Worm (Caenorhabditis elegans) whole organism, L1 larva: ENCODE measurements around the gene Y47D7A.6.

ENCODE experiments used
- C16A3.4 ChIP-seq: fragments of 150-350 bp; optimal IDR thresholded peaks from 2 replicates; lab custom pipeline; 2014; ENCODE audit warnings: missing biosample characterization, missing genetic modification characterization
- F16B12.6 ChIP-seq: fragments of 150-350 bp; optimal IDR thresholded peaks from 2 replicates; lab custom pipeline; 2014; ENCODE audit warnings: missing biosample characterization, missing genetic modification characterization
- aly-2 ChIP-seq: fragments of 150-350 bp; optimal IDR thresholded peaks from 2 replicates; lab custom pipeline; 2014; ENCODE audit warnings: missing biosample characterization, missing genetic modification characterization
- ama-1 ChIP-seq: fragments of 150-350 bp; optimal IDR thresholded peaks from 2 replicates; lab custom pipeline; 2014
- ceh-8 ChIP-seq: fragments of 200-800 bp; sonication (Bioruptor generic); optimal IDR thresholded peaks from 2 replicates; lab custom pipeline; 2018; ENCODE audit warnings: mild to moderate bottlenecking, missing genetic modification characterization, moderate library complexity, missing compliant biosample characterization
- ceh-88 ChIP-seq: fragments of 200-800 bp; sonication (Bioruptor generic); IDR thresholded peaks from 2 replicates; pipeline ENCODE4 v1.3.6; 2022; ENCODE audit warnings: missing genetic modification characterization, missing compliant biosample characterization
- ces-1 ChIP-seq: fragments of 150-350 bp; optimal IDR thresholded peaks from 2 replicates; lab custom pipeline; 2014; ENCODE audit warnings: missing biosample characterization, missing genetic modification reagents, missing genetic modification characterization
- dsc-1 ChIP-seq: sonication (generic microtip); optimal IDR thresholded peaks from 2 replicates; lab custom pipeline; 2016; ENCODE audit warnings: mild to moderate bottlenecking, missing genetic modification characterization, missing compliant biosample characterization
- efl-1 ChIP-seq, 4 experiments: fragments of 150-350 bp; optimal IDR thresholded peaks in 3 of 4; peaks in 1 of 4; 1 replicate in 1 of 4; 2 replicates in 3 of 4; lab custom pipeline; 2014; ENCODE audit warnings: missing biosample characterization in 2 of 4, missing genetic modification characterization in 2 of 4, missing genetic modification reagents in 2 of 4
- egl-27 ChIP-seq, 2 experiments: fragments of 150-350 bp in 1 of 2; sonication (generic microtip); optimal IDR thresholded peaks; 3 replicates each; lab custom pipeline; 2017 to 2018; ENCODE audit warnings: missing biosample characterization in 2 of 2, missing genetic modification characterization in 2 of 2, missing genetic modification reagents in 2 of 2
- elt-3 ChIP-seq, 6 experiments: fragments of 150-350 bp in 1 of 6; sonication (generic microtip); optimal IDR thresholded peaks; 2 replicates each; lab custom pipeline; 2017 to 2018; ENCODE audit warnings: missing biosample characterization in 6 of 6, missing genetic modification characterization in 6 of 6, inconsistent platforms in 1 of 6
- fkh-8 ChIP-seq: sonication (generic microtip); optimal IDR thresholded peaks from 2 replicates; lab custom pipeline; 2016; ENCODE audit warnings: mild to moderate bottlenecking, missing genetic modification characterization, missing compliant biosample characterization
- hlh-17 ChIP-seq: fragments of 200-800 bp; sonication (Bioruptor generic); optimal IDR thresholded peaks from 2 replicates; lab custom pipeline; 2018; ENCODE audit warnings: missing genetic modification characterization, mild to moderate bottlenecking, missing compliant biosample characterization, moderate library complexity, borderline replicate concordance
- irx-1 ChIP-seq: sonication (generic microtip); optimal IDR thresholded peaks from 2 replicates; lab custom pipeline; 2016; ENCODE audit warnings: missing genetic modification characterization, missing compliant biosample characterization
- isw-1 ChIP-seq: fragments of 200-800 bp; sonication (Bioruptor generic); IDR thresholded peaks from 2 replicates; pipeline ENCODE4 v1.3.6; 2022; ENCODE audit warnings: missing genetic modification characterization, missing compliant biosample characterization
- lin-13 ChIP-seq: fragments of 150-350 bp; optimal IDR thresholded peaks from 2 replicates; lab custom pipeline; 2014; ENCODE audit warnings: missing biosample characterization, missing genetic modification reagents, missing genetic modification characterization
- lin-14 ChIP-seq: fragments of 200-800 bp; sonication (Bioruptor generic); optimal IDR thresholded peaks from 2 replicates; lab custom pipeline; 2018; ENCODE audit warnings: mild to moderate bottlenecking, missing genetic modification characterization, moderate library complexity, missing compliant biosample characterization
- lir-3 ChIP-seq: sonication (generic microtip); optimal IDR thresholded peaks from 2 replicates; lab custom pipeline; 2016; ENCODE audit warnings: mild to moderate bottlenecking, missing genetic modification characterization, moderate library complexity, missing compliant biosample characterization; ENCODE audit not compliant: poor library complexity
- mab-9 ChIP-seq: fragments of 200-800 bp; sonication (Bioruptor generic); IDR thresholded peaks from 2 replicates; pipeline ENCODE4 v1.3.6; 2022; ENCODE audit warnings: missing genetic modification reagents, missing genetic modification characterization, missing compliant biosample characterization
- mdl-1 ChIP-seq, 2 experiments: fragments of 150-350 bp; optimal IDR thresholded peaks; 2 replicates each; lab custom pipeline; 2014 to 2017; ENCODE audit warnings: missing biosample characterization in 2 of 2, missing genetic modification characterization in 2 of 2, inconsistent platforms in 1 of 2
- nhr-12 ChIP-seq: sonication (generic microtip); optimal IDR thresholded peaks from 2 replicates; lab custom pipeline; 2017; ENCODE audit warnings: missing biosample characterization, missing genetic modification characterization
- nhr-71 ChIP-seq: sonication (generic microtip); optimal IDR thresholded peaks from 2 replicates; lab custom pipeline; 2016; ENCODE audit warnings: mild to moderate bottlenecking, missing genetic modification characterization, moderate library complexity, missing compliant biosample characterization
- nhr-76 ChIP-seq: sonication (generic microtip); optimal IDR thresholded peaks from 2 replicates; lab custom pipeline; 2017; ENCODE audit warnings: missing biosample characterization, missing genetic modification characterization
- nhr-77 ChIP-seq: fragments of 150-350 bp; optimal IDR thresholded peaks from 2 replicates; lab custom pipeline; 2014; ENCODE audit warnings: missing biosample characterization, missing genetic modification characterization
- nhr-84 ChIP-seq: sonication (generic microtip); optimal IDR thresholded peaks from 2 replicates; lab custom pipeline; 2017; ENCODE audit warnings: missing biosample characterization, missing genetic modification characterization
- pax-3 ChIP-seq: fragments of 200-800 bp; sonication (Bioruptor generic); optimal IDR thresholded peaks from 2 replicates; lab custom pipeline; 2018; ENCODE audit warnings: mild to moderate bottlenecking, missing genetic modification characterization, moderate library complexity, missing compliant biosample characterization
- snpc-4 ChIP-seq: fragments of 150-350 bp; optimal IDR thresholded peaks from 2 replicates; lab custom pipeline; 2014; ENCODE audit warnings: missing biosample characterization, missing genetic modification characterization
- sox-4 ChIP-seq: sonication (generic microtip); optimal IDR thresholded peaks from 2 replicates; lab custom pipeline; 2016; ENCODE audit warnings: missing genetic modification characterization, missing compliant biosample characterization
- sup-37 ChIP-seq: fragments of 200-800 bp; sonication (Bioruptor generic); optimal IDR thresholded peaks from 2 replicates; lab custom pipeline; 2018; ENCODE audit warnings: mild to moderate bottlenecking, missing genetic modification characterization, missing compliant biosample characterization
- tlp-1 ChIP-seq: fragments of 150-350 bp; optimal IDR thresholded peaks from 2 replicates; lab custom pipeline; 2014; ENCODE audit warnings: missing biosample characterization, missing genetic modification characterization
- xbp-1 ChIP-seq: sonication (generic microtip); optimal IDR thresholded peaks from 2 replicates; lab custom pipeline; 2016; ENCODE audit warnings: missing genetic modification characterization, missing compliant biosample characterization

Gene Y47D7A.6

ce11 chrV:4410643-4411042, 7.4 kb downstream of the Y47D7A.6 start, which contains the start of gene Y47D7A.3:
Gene Y47D7A.3, plus strand, starts transcription at chrV:4410943.
- TF ChIP-seq ces-1 (GFP tag; lab: Kevin White, UChicago) (no peak), hlh-17 (no peak), xbp-1 (tag; lab: Kevin White, UChicago) (no peak), ceh-88 (GFP tag; lab: Robert Waterston, UW) (no peak), isw-1 (GFP tag; lab: Robert Waterston, UW) (no peak)

DNA sequence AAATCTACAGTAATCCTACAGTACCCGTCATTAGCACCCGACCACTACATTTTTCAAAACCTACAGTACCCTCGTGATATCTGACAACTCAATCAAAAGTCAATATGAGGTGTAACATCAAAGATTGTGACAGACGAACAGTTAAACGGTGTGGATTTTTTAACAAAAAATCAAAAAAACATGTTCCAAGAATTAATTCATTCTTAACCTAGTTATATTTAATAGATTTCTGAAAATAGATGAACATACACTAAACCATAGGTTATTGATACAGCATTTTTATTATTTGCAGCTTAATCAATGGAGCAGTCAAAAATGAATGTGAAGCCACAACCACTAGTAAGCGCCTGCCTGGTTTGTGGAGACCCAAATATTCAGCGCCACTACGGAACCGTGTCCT, 10.5 kb downstream of the Y47D7A.6 start, which contains the start of gene nhr-118:
TSS of gene nhr-118 (plus strand) at position 301 of the 400 bp plus-strand sequence.
- TF ChIP-seq nhr-71 (tag; lab: Kevin White, UChicago) = no peak
- no peak for TF ChIP-seq C16A3.4
- no peak for TF ChIP-seq sup-37
- no peak for TF ChIP-seq nhr-76 (tag; lab: Kevin White, UChicago)
- no peak for TF ChIP-seq pax-3 (tag; lab: Kevin White, UChicago)
- no peak for TF ChIP-seq F16B12.6 (tag; lab: Kevin White, UChicago)

ce11 chrV:4401865-4402264, 16.2 kb downstream of the Y47D7A.6 start, which contains the start of gene F13A2.5:
Gene F13A2.5, minus strand, starts transcription at chrV:4401965.
- TF ChIP-seq pax-3 (tag; lab: Kevin White, UChicago) (no peak), aly-2 (tag; lab: Kevin White, UChicago) (no peak), nhr-77 (tag; lab: Kevin White, UChicago) (no peak), egl-27 (tag; optimal IDR thresholded peaks at IDR 0.05; lab: Kevin White, UChicago) (no peak), nhr-12 (no peak), fkh-8 (no peak), irx-1 (no peak), snpc-4 (tag; lab: Kevin White, UChicago) (no peak), ceh-8 (GFP tag; lab: Kevin White, UChicago) (no peak), mab-9 (GFP tag; lab: Robert Waterston, UW) (no peak), mdl-1 (tag; optimal IDR thresholded peaks at IDR 0.05; lab: Kevin White, UChicago) (no peak), elt-3 (tag; optimal IDR thresholded peaks at IDR 0.05; lab: Kevin White, UChicago) (no peak), tlp-1 (no peak), lir-3 (tag; lab: Kevin White, UChicago) (no peak)

DNA sequence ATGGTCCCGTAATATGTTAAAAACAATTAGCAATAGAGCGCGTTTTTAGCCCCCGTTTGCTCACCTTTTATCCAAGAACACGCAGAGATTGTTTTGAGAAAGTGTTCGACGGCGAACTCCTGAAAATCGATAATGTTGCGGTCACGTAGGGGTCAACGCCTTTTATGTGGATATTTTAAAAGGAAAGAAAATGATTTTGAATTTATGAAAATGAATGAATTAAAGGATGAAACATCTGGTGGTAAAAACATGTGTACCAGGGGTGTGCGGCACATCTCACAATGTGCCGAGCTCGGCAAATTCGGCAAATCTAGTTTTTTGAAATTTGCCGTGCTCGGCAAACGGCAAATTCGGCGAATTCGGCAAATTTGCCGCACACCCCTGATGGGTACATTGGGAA, 17.9 kb downstream of the Y47D7A.6 start, which contains the start of gene F13A2.4:
TSS of gene F13A2.4 (minus strand) at position 101 of the 400 bp plus-strand sequence.
- TF ChIP-seq lin-13 = no peak
- TF ChIP-seq sox-4 (tag; lab: Kevin White, UChicago) = no peak
- TF ChIP-seq nhr-84 (tag; lab: Kevin White, UChicago) = no peak

ce11 chrV:4398884-4399283, 19.1 kb downstream of the Y47D7A.6 start:
- no peak for TF ChIP-seq dsc-1 (tag; lab: Kevin White, UChicago)
- no peak for TF ChIP-seq efl-1 (optimal IDR thresholded peaks at IDR 0.05; lab: Kevin White, UChicago)
- peak in 1 of 2 experiments; percentile 38 for TF ChIP-seq efl-1 (GFP tag; optimal IDR thresholded peaks at IDR 0.05 in 1 of 2; lab: Kevin White, UChicago)
- no peak for TF ChIP-seq F16B12.6 (tag; lab: Kevin White, UChicago)
- no peak for TF ChIP-seq lin-14 (GFP tag; lab: Kevin White, UChicago)

- no peak for TF ChIP-seq ama-1
- TF ChIP-seq efl-1 (optimal IDR thresholded peaks at IDR 0.05; lab: Kevin White, UChicago) = no peak
- TF ChIP-seq efl-1 (GFP tag; optimal IDR thresholded peaks at IDR 0.05 in 1 of 2; lab: Kevin White, UChicago) = peak in 1 of 2 experiments; percentile 50
Observed at ce11 chrV:4398127-4398526, 19.9 kb downstream of the Y47D7A.6 start.
